Worm (Caenorhabditis elegans) whole organism, L1 larva: ENCODE data around the gene E01G4.3.

Source experiments
- C16A3.4 ChIP-seq: fragments of 150-350 bp; optimal IDR thresholded peaks from 2 replicates; lab custom pipeline; 2014; ENCODE audit warnings: missing biosample characterization, missing genetic modification characterization
- F16B12.6 ChIP-seq: fragments of 150-350 bp; optimal IDR thresholded peaks from 2 replicates; lab custom pipeline; 2014; ENCODE audit warnings: missing biosample characterization, missing genetic modification characterization
- Y116A8C.19 ChIP-seq: sonication (generic microtip); optimal IDR thresholded peaks from 2 replicates; lab custom pipeline; 2016; ENCODE audit warnings: missing compliant biosample characterization, missing genetic modification characterization, borderline replicate concordance
- aha-1 ChIP-seq: fragments of 150-350 bp; optimal IDR thresholded peaks from 2 replicates; lab custom pipeline; 2014; ENCODE audit warnings: missing biosample characterization, missing genetic modification characterization
- alr-1 ChIP-seq: fragments of 200-800 bp; sonication (Bioruptor generic); optimal IDR thresholded peaks from 2 replicates; lab custom pipeline; 2018; ENCODE audit warnings: borderline replicate concordance, mild to moderate bottlenecking, missing genetic modification characterization, missing compliant biosample characterization
- aly-2 ChIP-seq: fragments of 150-350 bp; optimal IDR thresholded peaks from 2 replicates; lab custom pipeline; 2014; ENCODE audit warnings: missing biosample characterization, missing genetic modification characterization
- ama-1 ChIP-seq: fragments of 150-350 bp; optimal IDR thresholded peaks from 2 replicates; lab custom pipeline; 2014
- blmp-1 ChIP-seq: fragments of 150-350 bp; optimal IDR thresholded peaks from 2 replicates; lab custom pipeline; 2014; ENCODE audit warnings: missing biosample characterization, missing genetic modification characterization
- ceh-82 ChIP-seq, 3 experiments: fragments of 150-350 bp in 1 of 3; sonication (generic microtip) in 2 of 3; optimal IDR thresholded peaks; 2 replicates each; lab custom pipeline; 2014 to 2017; ENCODE audit warnings: missing biosample characterization in 3 of 3, missing genetic modification characterization in 3 of 3
- ceh-90 ChIP-seq: sonication (generic microtip); optimal IDR thresholded peaks from 2 replicates; lab custom pipeline; 2016; ENCODE audit warnings: missing genetic modification characterization, missing compliant biosample characterization
- efl-1 ChIP-seq, 4 experiments: fragments of 150-350 bp; optimal IDR thresholded peaks in 3 of 4; peaks in 1 of 4; 1 replicate in 1 of 4; 2 replicates in 3 of 4; lab custom pipeline; 2014; ENCODE audit warnings: missing biosample characterization in 2 of 4, missing genetic modification characterization in 2 of 4, missing genetic modification reagents in 2 of 4
- egl-13 ChIP-seq: sonication (generic microtip); optimal IDR thresholded peaks from 2 replicates; lab custom pipeline; 2016; ENCODE audit warnings: missing genotype, missing genetic modification reagents, missing genetic modification characterization, missing compliant biosample characterization
- egl-27 ChIP-seq, 2 experiments: fragments of 150-350 bp in 1 of 2; sonication (generic microtip); optimal IDR thresholded peaks; 3 replicates each; lab custom pipeline; 2017 to 2018; ENCODE audit warnings: missing biosample characterization in 2 of 2, missing genetic modification characterization in 2 of 2, missing genetic modification reagents in 2 of 2
- elt-2 ChIP-seq: sonication (generic microtip); optimal IDR thresholded peaks from 2 replicates; lab custom pipeline; 2016; ENCODE audit warnings: missing genetic modification characterization, mild to moderate bottlenecking, inconsistent platforms, missing compliant biosample characterization, missing genetic modification reagents
- elt-3 ChIP-seq, 6 experiments: fragments of 150-350 bp in 1 of 6; sonication (generic microtip); optimal IDR thresholded peaks; 2 replicates each; lab custom pipeline; 2017 to 2018; ENCODE audit warnings: missing biosample characterization in 6 of 6, missing genetic modification characterization in 6 of 6, inconsistent platforms in 1 of 6
- ets-5 ChIP-seq: fragments of 200-800 bp; sonication (Bioruptor generic); IDR thresholded peaks from 2 replicates; pipeline ENCODE4 v1.3.6; 2022; ENCODE audit warnings: missing genetic modification characterization, missing compliant biosample characterization
- fkh-10 ChIP-seq: sonication (generic microtip); optimal IDR thresholded peaks from 2 replicates; lab custom pipeline; 2017; ENCODE audit warnings: missing biosample characterization, missing genetic modification reagents, missing genetic modification characterization
- fkh-4 ChIP-seq: sonication (generic microtip); optimal IDR thresholded peaks from 2 replicates; lab custom pipeline; 2016; ENCODE audit warnings: missing compliant biosample characterization, missing genetic modification characterization, borderline replicate concordance
- fkh-8 ChIP-seq: sonication (generic microtip); optimal IDR thresholded peaks from 2 replicates; lab custom pipeline; 2016; ENCODE audit warnings: mild to moderate bottlenecking, missing genetic modification characterization, missing compliant biosample characterization
- hlh-4 ChIP-seq: sonication (generic microtip); optimal IDR thresholded peaks from 2 replicates; lab custom pipeline; 2016; ENCODE audit warnings: mild to moderate bottlenecking, missing genetic modification characterization, missing compliant biosample characterization
- hpl-2 ChIP-seq: fragments of 150-350 bp; optimal IDR thresholded peaks from 2 replicates; lab custom pipeline; 2014; ENCODE audit warnings: missing biosample characterization, missing genetic modification reagents, missing genetic modification characterization
- isw-1 ChIP-seq: fragments of 200-800 bp; sonication (Bioruptor generic); IDR thresholded peaks from 2 replicates; pipeline ENCODE4 v1.3.6; 2022; ENCODE audit warnings: missing genetic modification characterization, missing compliant biosample characterization
- lin-13 ChIP-seq: fragments of 150-350 bp; optimal IDR thresholded peaks from 2 replicates; lab custom pipeline; 2014; ENCODE audit warnings: missing biosample characterization, missing genetic modification reagents, missing genetic modification characterization
- lin-14 ChIP-seq: fragments of 200-800 bp; sonication (Bioruptor generic); optimal IDR thresholded peaks from 2 replicates; lab custom pipeline; 2018; ENCODE audit warnings: mild to moderate bottlenecking, missing genetic modification characterization, moderate library complexity, missing compliant biosample characterization
- lin-15B ChIP-seq: fragments of 150-350 bp; sonication (generic microtip); optimal IDR thresholded peaks from 3 replicates; lab custom pipeline; 2014; ENCODE audit warnings: missing biosample characterization, missing genetic modification characterization
- lin-35 ChIP-seq, 2 experiments: fragments of 150-350 bp; optimal IDR thresholded peaks; 2 replicates each; lab custom pipeline; 2014; ENCODE audit warnings: missing biosample characterization in 2 of 2, missing genetic modification characterization in 2 of 2, missing genetic modification reagents in 2 of 2
- lir-3 ChIP-seq: sonication (generic microtip); optimal IDR thresholded peaks from 2 replicates; lab custom pipeline; 2016; ENCODE audit warnings: mild to moderate bottlenecking, missing genetic modification characterization, moderate library complexity, missing compliant biosample characterization; ENCODE audit not compliant: poor library complexity
- lsy-2 ChIP-seq, 2 experiments: fragments of 150-350 bp; optimal IDR thresholded peaks; 2 replicates each; lab custom pipeline; 2014; ENCODE audit warnings: missing biosample characterization in 2 of 2, missing genetic modification characterization in 2 of 2
- mep-1 ChIP-seq: fragments of 150-350 bp; optimal IDR thresholded peaks from 2 replicates; lab custom pipeline; 2014; ENCODE audit warnings: missing biosample characterization, missing genetic modification characterization
- nhr-11 ChIP-seq: fragments of 150-350 bp; optimal IDR thresholded peaks from 2 replicates; lab custom pipeline; 2014; ENCODE audit warnings: missing biosample characterization, missing genetic modification characterization
- nhr-12 ChIP-seq: sonication (generic microtip); optimal IDR thresholded peaks from 2 replicates; lab custom pipeline; 2017; ENCODE audit warnings: missing biosample characterization, missing genetic modification characterization
- nhr-237 ChIP-seq: fragments of 150-350 bp; optimal IDR thresholded peaks from 2 replicates; lab custom pipeline; 2014; ENCODE audit warnings: missing biosample characterization, missing genetic modification characterization
- nhr-28 ChIP-seq: fragments of 150-350 bp; optimal IDR thresholded peaks from 2 replicates; lab custom pipeline; 2014; ENCODE audit warnings: missing biosample characterization, missing genetic modification characterization
- nhr-47 ChIP-seq: sonication (generic microtip); optimal IDR thresholded peaks from 2 replicates; lab custom pipeline; 2016; ENCODE audit warnings: mild to moderate bottlenecking, missing genetic modification characterization, moderate library complexity, missing compliant biosample characterization
- nhr-71 ChIP-seq: sonication (generic microtip); optimal IDR thresholded peaks from 2 replicates; lab custom pipeline; 2016; ENCODE audit warnings: mild to moderate bottlenecking, missing genetic modification characterization, moderate library complexity, missing compliant biosample characterization
- nhr-76 ChIP-seq: sonication (generic microtip); optimal IDR thresholded peaks from 2 replicates; lab custom pipeline; 2017; ENCODE audit warnings: missing biosample characterization, missing genetic modification characterization
- nhr-77 ChIP-seq: fragments of 150-350 bp; optimal IDR thresholded peaks from 2 replicates; lab custom pipeline; 2014; ENCODE audit warnings: missing biosample characterization, missing genetic modification characterization
- nhr-85 ChIP-seq: sonication (generic microtip); peaks from one replicate; lab custom pipeline; 2016; ENCODE audit warnings: missing genetic modification characterization, inconsistent platforms, missing compliant biosample characterization
- nhr-90 ChIP-seq: sonication (generic microtip); optimal IDR thresholded peaks from 2 replicates; lab custom pipeline; 2016; ENCODE audit warnings: mild to moderate bottlenecking, missing genetic modification characterization, missing compliant biosample characterization; ENCODE audit not compliant: poor library complexity
- pag-3 ChIP-seq: sonication (generic microtip); optimal IDR thresholded peaks from 2 replicates; lab custom pipeline; 2017; ENCODE audit warnings: missing genetic modification characterization, mild to moderate bottlenecking, missing compliant biosample characterization, antibody characterized with exemption, borderline replicate concordance; ENCODE audit not compliant: insufficient read depth
- pqm-1 ChIP-seq: sonication (generic microtip); optimal IDR thresholded peaks from 3 replicates; lab custom pipeline; 2017; ENCODE audit warnings: missing biosample characterization, missing genetic modification characterization
- rnt-1 ChIP-seq: sonication (generic microtip); optimal IDR thresholded peaks from 2 replicates; lab custom pipeline; 2016; ENCODE audit warnings: mild to moderate bottlenecking, missing genetic modification characterization, moderate library complexity, missing compliant biosample characterization
- snpc-4 ChIP-seq: fragments of 150-350 bp; optimal IDR thresholded peaks from 2 replicates; lab custom pipeline; 2014; ENCODE audit warnings: missing biosample characterization, missing genetic modification characterization
- snu-23 ChIP-seq: sonication (generic microtip); optimal IDR thresholded peaks from 2 replicates; lab custom pipeline; 2016; ENCODE audit warnings: missing genetic modification characterization, missing compliant biosample characterization
- sox-4 ChIP-seq: sonication (generic microtip); optimal IDR thresholded peaks from 2 replicates; lab custom pipeline; 2016; ENCODE audit warnings: missing genetic modification characterization, missing compliant biosample characterization
- sptf-1 ChIP-seq: fragments of 150-350 bp; optimal IDR thresholded peaks from 2 replicates; lab custom pipeline; 2014; ENCODE audit warnings: missing biosample characterization, missing genetic modification characterization
- swsn-7 ChIP-seq: sonication (generic microtip); optimal IDR thresholded peaks from 2 replicates; lab custom pipeline; 2016; ENCODE audit warnings: missing genetic modification characterization, missing compliant biosample characterization
- tbx-2 ChIP-seq: sonication (generic microtip); optimal IDR thresholded peaks from 2 replicates; lab custom pipeline; 2016; ENCODE audit warnings: missing genetic modification characterization, missing compliant biosample characterization
- tlp-1 ChIP-seq: fragments of 150-350 bp; optimal IDR thresholded peaks from 2 replicates; lab custom pipeline; 2014; ENCODE audit warnings: missing biosample characterization, missing genetic modification characterization
- unc-130 ChIP-seq: fragments of 150-350 bp; optimal IDR thresholded peaks from 2 replicates; lab custom pipeline; 2017; ENCODE audit warnings: missing biosample characterization, missing genetic modification characterization, inconsistent platforms
- unc-30 ChIP-seq: sonication (generic microtip); optimal IDR thresholded peaks from 2 replicates; lab custom pipeline; 2017; ENCODE audit warnings: missing biosample characterization, missing genetic modification characterization
- vab-15 ChIP-seq: sonication (generic microtip); optimal IDR thresholded peaks from 2 replicates; lab custom pipeline; 2017; ENCODE audit warnings: missing genotype, mild to moderate bottlenecking, missing genetic modification characterization, missing compliant biosample characterization
- zag-1 ChIP-seq: fragments of 150-350 bp; optimal IDR thresholded peaks from 2 replicates; lab custom pipeline; 2014; ENCODE audit warnings: missing biosample characterization, missing genetic modification characterization

The E01G4.3 gene

ce11 chrII:13469043-13469652 is at the start of gene E01G4.3:
Gene E01G4.3, minus strand, starts transcription at chrII:13469602.
- no peak for TF ChIP-seq F16B12.6 (tag; lab: Kevin White, UChicago)
- TF ChIP-seq rnt-1 (tag; lab: Kevin White, UChicago): peak; percentile 73
- no peak for TF ChIP-seq Y116A8C.19 (tag; lab: Kevin White, UChicago)
- peak; percentile 71 for TF ChIP-seq tbx-2 (tag; lab: Kevin White, UChicago)
- no peak for TF ChIP-seq tlp-1 (tag; lab: Kevin White, UChicago)
- TF ChIP-seq efl-1 (optimal IDR thresholded peaks at IDR 0.05; lab: Kevin White, UChicago): peak; percentile 34 to 41
- peak; percentile 1 to 76 for TF ChIP-seq efl-1 (GFP tag; optimal IDR thresholded peaks at IDR 0.05 in 1 of 2; lab: Kevin White, UChicago)
- no peak for TF ChIP-seq nhr-12
- TF ChIP-seq lsy-2 (tag; optimal IDR thresholded peaks at IDR 0.05; lab: Kevin White, UChicago): peak; percentile 40 to 73
- TF ChIP-seq sox-4 (tag; lab: Kevin White, UChicago): no peak
- peak; percentile 97 for TF ChIP-seq elt-2 (tag; lab: Kevin White, UChicago)
- peak in 1 of 2 experiments; percentile 74 for TF ChIP-seq lin-35 (GFP tag; optimal IDR thresholded peaks at IDR 0.05; lab: Kevin White, UChicago)
- no peak for TF ChIP-seq fkh-4 (tag; lab: Kevin White, UChicago)
- TF ChIP-seq isw-1: no peak
- TF ChIP-seq nhr-77 (tag; lab: Kevin White, UChicago): no peak
- no peak for TF ChIP-seq lir-3 (tag; lab: Kevin White, UChicago)
- TF ChIP-seq lin-15B (tag; lab: Kevin White, UChicago): no peak
- no peak for TF ChIP-seq unc-30 (tag; lab: Kevin White, UChicago)
- no peak for TF ChIP-seq nhr-76
- TF ChIP-seq nhr-90 (tag; lab: Kevin White, UChicago): peak; percentile 58
- TF ChIP-seq nhr-85 (tag; lab: Kevin White, UChicago): peak; percentile 86
- TF ChIP-seq unc-130: peak; percentile 96
- peak; percentile 84 for TF ChIP-seq snu-23 (GFP tag; lab: Kevin White, UChicago)
- peak; percentile 91 for TF ChIP-seq lin-14 (GFP tag; lab: Kevin White, UChicago)
- TF ChIP-seq lin-13 (GFP tag; lab: Kevin White, UChicago): no peak
- TF ChIP-seq vab-15: no peak
- no peak for TF ChIP-seq fkh-10 (GFP tag; lab: Kevin White, UChicago)
- no peak for TF ChIP-seq ama-1 (lab: Kevin White, UChicago)
- TF ChIP-seq ets-5 (GFP tag; lab: Robert Waterston, UW): no peak
- no peak for TF ChIP-seq hlh-4
- TF ChIP-seq egl-27 (tag; optimal IDR thresholded peaks at IDR 0.05; lab: Kevin White, UChicago): peak in 1 of 2 experiments; percentile 16
- no peak for TF ChIP-seq aly-2 (tag; lab: Kevin White, UChicago)
- TF ChIP-seq nhr-71 (tag; lab: Kevin White, UChicago): peak; percentile 91
- TF ChIP-seq egl-13: no peak
- TF ChIP-seq ceh-82 (tag; optimal IDR thresholded peaks at IDR 0.05; lab: Kevin White, UChicago): no peak
- no peak for TF ChIP-seq nhr-237 (tag; lab: Kevin White, UChicago)
- TF ChIP-seq elt-3 (tag; optimal IDR thresholded peaks at IDR 0.05; lab: Kevin White, UChicago): peak in 5 of 6 experiments; percentile 33 to 83 (median 52)
- TF ChIP-seq fkh-8 (tag; lab: Kevin White, UChicago): no peak
- no peak for TF ChIP-seq nhr-28 (tag; lab: Kevin White, UChicago)
- no peak for TF ChIP-seq aha-1 (tag; lab: Kevin White, UChicago)
- TF ChIP-seq sptf-1 (tag; lab: Kevin White, UChicago): no peak
- peak; percentile 54 for TF ChIP-seq nhr-11 (tag; lab: Kevin White, UChicago)
- TF ChIP-seq ceh-90 (tag; lab: Kevin White, UChicago): no peak
- TF ChIP-seq pag-3 (tag; lab: Kevin White, UChicago): no peak
- peak; percentile 53 for TF ChIP-seq mep-1
- no peak for TF ChIP-seq alr-1 (tag; lab: Kevin White, UChicago)
- peak; percentile 69 for TF ChIP-seq blmp-1 (tag; lab: Kevin White, UChicago)
- no peak for TF ChIP-seq pqm-1
- TF ChIP-seq hpl-2: no peak
- no peak for TF ChIP-seq zag-1
- peak; percentile 45 for TF ChIP-seq C16A3.4 (tag; lab: Kevin White, UChicago)
- TF ChIP-seq nhr-47 (tag; lab: Kevin White, UChicago): peak; percentile 52
- TF ChIP-seq swsn-7 (tag; lab: Kevin White, UChicago): peak; percentile 32
- no peak for TF ChIP-seq snpc-4 (tag; lab: Kevin White, UChicago)
